Worm (Caenorhabditis elegans): ENCODE measurements around the gene idpp-12.

idpp-12 gene

ce11 chrIV:3337275-3337674 lies 33.5 kb downstream of the idpp-12 start (continued):
- TF ChIP-seq lin-39 (tag; optimal IDR thresholded peaks at IDR 0.05) (no peak), lin-13 (GFP tag; optimal IDR thresholded peaks at IDR 0.05) (no peak), egl-27 (tag; optimal IDR thresholded peaks at IDR 0.05) (no peak), sdz-12 (GFP tag; optimal IDR thresholded peaks at IDR 0.05) (peak; percentile 26), zag-1 (tag; optimal IDR thresholded peaks at IDR 0.05) (no peak), pha-4 (GFP tag; IDR thresholded peaks at IDR 0.05) (peak; percentile 75; the same call in 1 of the 2 replicates), pha-4 (tag; optimal IDR thresholded peaks at IDR 0.05) (no peak), ces-1 (GFP tag; optimal IDR thresholded peaks at IDR 0.05) (no peak), unc-130 (GFP tag; optimal IDR thresholded peaks at IDR 0.05) (no peak)

ce11 chrIV:3338176-3338575 lies 34.4 kb downstream of the idpp-12 start:
- TF ChIP-seq mep-1 (tag; optimal IDR thresholded peaks at IDR 0.05) = no peak
- no peak for TF ChIP-seq mdt-29 (GFP tag; IDR thresholded peaks at IDR 0.05)
- TF ChIP-seq ceh-28 (tag; optimal IDR thresholded peaks at IDR 0.05) = peak; percentile 8
- 0 out of 2 replicates have a peak, but pooled peaks have one; percentile 4 for TF ChIP-seq arid-1 (GFP tag; conservative IDR thresholded peaks at IDR 0.05)
- TF ChIP-seq ctbp-1 (GFP tag; IDR thresholded peaks at IDR 0.05) = peak; percentile 66
- TF ChIP-seq lin-1 (GFP tag; IDR thresholded peaks at IDR 0.05) = peak; percentile 68; the same call in 1 of the 2 replicates
- 0 out of 2 replicates have a peak, but pooled peaks have one; percentile 26 for TF ChIP-seq snpc-1.2 (GFP tag; IDR thresholded peaks at IDR 0.05)
- peak; percentile 63; the same call in 1 of the 2 replicates for TF ChIP-seq lim-7 (GFP tag; IDR thresholded peaks at IDR 0.05)
- TF ChIP-seq unc-62 (GFP tag; optimal IDR thresholded peaks at IDR 0.05 in 1 of 2) = no peak
- TF ChIP-seq unc-62 (tag; optimal IDR thresholded peaks at IDR 0.05) = no peak
- 0 out of 2 replicates have a peak, but pooled peaks have one; percentile 16 for TF ChIP-seq egl-43 (GFP tag; IDR thresholded peaks at IDR 0.05)
- TF ChIP-seq lin-38 (GFP tag; IDR thresholded peaks at IDR 0.05) = 0 out of 2 replicates have a peak, but pooled peaks have one; percentile 32
- peak; percentile 27 for TF ChIP-seq Y5F2A.4 (GFP tag; optimal IDR thresholded peaks at IDR 0.05)

DNA sequence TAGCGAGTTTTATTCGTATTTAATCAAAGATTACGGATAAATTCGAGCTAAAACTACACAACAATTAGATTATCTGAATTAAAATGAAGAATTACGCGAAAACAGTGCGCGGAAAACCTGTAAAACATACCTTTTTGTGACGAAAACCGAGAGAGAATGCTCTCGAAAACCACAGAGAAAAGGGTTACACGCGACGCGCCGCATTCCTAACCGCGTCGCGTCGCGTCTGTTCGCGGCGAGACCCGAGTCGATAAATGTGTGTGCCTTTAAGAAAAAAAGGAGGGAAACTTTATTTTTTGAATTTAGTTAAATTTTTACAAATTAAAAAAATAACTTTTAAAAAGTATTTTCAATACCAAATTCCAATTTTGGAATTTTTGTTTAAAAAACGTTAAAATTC lies 34.9 kb downstream of the idpp-12 start, which contains the start of gene hrpa-1:
Gene hrpa-1, minus strand, starts transcription at position 192 of the 400 bp plus-strand sequence.
- peak; percentile 95 for TF ChIP-seq madf-9 (GFP tag; conservative IDR thresholded peaks at IDR 0.05)
- TF ChIP-seq ztf-7 (tag; optimal IDR thresholded peaks at IDR 0.05) = no peak
- no peak for TF ChIP-seq ceh-28 (tag; optimal IDR thresholded peaks at IDR 0.05)
- no peak for TF ChIP-seq lin-15B (tag; optimal IDR thresholded peaks at IDR 0.05)
- TF ChIP-seq mep-1 (tag; optimal IDR thresholded peaks at IDR 0.05) = peak; percentile 87
- TF ChIP-seq daf-19 (GFP tag; conservative IDR thresholded peaks at IDR 0.05) = no peak
- TF ChIP-seq daf-8 (GFP tag; IDR thresholded peaks at IDR 0.05) = no peak
- peak; percentile 45 for TF ChIP-seq nhr-6 (tag; optimal IDR thresholded peaks at IDR 0.05)
- TF ChIP-seq saeg-2 (GFP tag; IDR thresholded peaks at IDR 0.05) = no peak
- no peak for TF ChIP-seq aly-2 (tag; optimal IDR thresholded peaks at IDR 0.05)
- peak; percentile 63 for TF ChIP-seq hlh-11 (tag; optimal IDR thresholded peaks at IDR 0.05)
- no peak for TF ChIP-seq lim-7 (GFP tag; IDR thresholded peaks at IDR 0.05)
- peak; percentile 88 for TF ChIP-seq mes-2 (tag; optimal IDR thresholded peaks at IDR 0.05; ENCODE audit: poor library complexity, severe bottlenecking)
- no peak for TF ChIP-seq snpc-1.2 (GFP tag; IDR thresholded peaks at IDR 0.05)
- no peak for TF ChIP-seq F10B5.3 (tag; optimal IDR thresholded peaks at IDR 0.05)
- peak; percentile 65 for TF ChIP-seq arid-1 (GFP tag; conservative IDR thresholded peaks at IDR 0.05)
- no peak for TF ChIP-seq lin-39 (tag; optimal IDR thresholded peaks at IDR 0.05)
- TF ChIP-seq nhr-77 (tag; optimal IDR thresholded peaks at IDR 0.05) = peak; percentile 17
- peak; percentile 71 for TF ChIP-seq hmg-1.1 (GFP tag; IDR thresholded peaks at IDR 0.05)
- no peak for TF ChIP-seq tra-1 (GFP tag; IDR thresholded peaks at IDR 0.05)
- peak; percentile 27; the same call in 1 of the 2 replicates for TF ChIP-seq dmd-6 (GFP tag; IDR thresholded peaks at IDR 0.05)
- no peak for TF ChIP-seq R02D3.7 (tag; optimal IDR thresholded peaks at IDR 0.05)
- no peak for TF ChIP-seq ces-1 (GFP tag; optimal IDR thresholded peaks at IDR 0.05)
- TF ChIP-seq nhr-102 (tag; optimal IDR thresholded peaks at IDR 0.05) = peak; percentile 61
- no peak for TF ChIP-seq ceh-62 (tag; optimal IDR thresholded peaks at IDR 0.05)
- TF ChIP-seq ceh-82 (tag; optimal IDR thresholded peaks at IDR 0.05) = no peak
- TF ChIP-seq sdz-12 (GFP tag; optimal IDR thresholded peaks at IDR 0.05) = no peak
- peak; percentile 83 for TF ChIP-seq lin-13 (GFP tag; optimal IDR thresholded peaks at IDR 0.05)
- TF ChIP-seq pha-4 (GFP tag; IDR thresholded peaks at IDR 0.05) = peak; percentile 30; the same call in 1 of the 2 replicates
- no peak for TF ChIP-seq pha-4 (tag; optimal IDR thresholded peaks at IDR 0.05)
- peak; percentile 26 for TF ChIP-seq unc-130 (GFP tag; optimal IDR thresholded peaks at IDR 0.05)
- no peak for TF ChIP-seq nhr-10 (tag; optimal IDR thresholded peaks at IDR 0.05)
- peak; percentile 67 for TF ChIP-seq zip-2 (tag; optimal IDR thresholded peaks at IDR 0.05)
- TF ChIP-seq mxl-2 (GFP tag; conservative IDR thresholded peaks at IDR 0.05) = no peak
- no peak for TF ChIP-seq daf-12 (tag; optimal IDR thresholded peaks at IDR 0.05)
- TF ChIP-seq nhr-28 (tag; optimal IDR thresholded peaks at IDR 0.05) = peak; percentile 45
- TF ChIP-seq Y48G9A.11 (GFP tag; IDR thresholded peaks at IDR 0.05) = no peak
